Worm (Caenorhabditis elegans) whole organism, L4 larva: ENCODE results near the gene F54H12.5.

Experiments
- F49E8.2 ChIP-seq: sonication (generic microtip); optimal IDR thresholded peaks from 2 replicates; lab custom pipeline; 2016; ENCODE audit warnings: missing compliant biosample characterization, mild to moderate bottlenecking, missing genetic modification characterization, borderline replicate concordance
- T20F7.1 ChIP-seq: fragments of 200-800 bp; sonication (Bioruptor generic); optimal IDR thresholded peaks from 2 replicates; lab custom pipeline; 2018; ENCODE audit warnings: mild to moderate bottlenecking, missing genetic modification characterization, missing compliant biosample characterization
- T26A8.4 ChIP-seq: fragments of 200-800 bp; sonication (Bioruptor generic); IDR thresholded peaks from 2 replicates; pipeline ENCODE4 v1.3.6; 2022; ENCODE audit warnings: missing genetic modification characterization, missing compliant biosample characterization
- Y5F2A.4 ChIP-seq: fragments of 200-800 bp; sonication (Bioruptor generic); optimal IDR thresholded peaks from 2 replicates; lab custom pipeline; 2018; ENCODE audit warnings: mild to moderate bottlenecking, missing genetic modification characterization, missing compliant biosample characterization
- aha-1 ChIP-seq: fragments of 150-350 bp; peaks from one replicate; lab custom pipeline; 2014; ENCODE audit warnings: missing biosample characterization, missing genetic modification characterization
- attf-4 ChIP-seq: sonication (generic microtip); optimal IDR thresholded peaks from 3 replicates; lab custom pipeline; 2017; ENCODE audit warnings: missing biosample characterization, missing genetic modification characterization
- ceh-32 ChIP-seq: sonication (generic microtip); optimal IDR thresholded peaks from 2 replicates; lab custom pipeline; 2016; ENCODE audit warnings: mild to moderate bottlenecking, missing genetic modification characterization, missing compliant biosample characterization; ENCODE audit not compliant: poor library complexity
- ceh-82 ChIP-seq: sonication (generic microtip); optimal IDR thresholded peaks from 2 replicates; lab custom pipeline; 2017; ENCODE audit warnings: missing biosample characterization, missing genetic modification characterization
- ces-1 ChIP-seq: fragments of 150-350 bp; sonication (generic microtip); optimal IDR thresholded peaks from 4 replicates; lab custom pipeline; 2014; ENCODE audit warnings: missing biosample characterization, missing genetic modification reagents, missing genetic modification characterization
- daf-16 ChIP-seq, 3 experiments: sonication (generic microtip); optimal IDR thresholded peaks; 2 replicates each; lab custom pipeline; 2016 to 2017; ENCODE audit warnings: missing genetic modification characterization in 3 of 3, missing genetic modification reagents in 3 of 3, mild to moderate bottlenecking in 2 of 3, missing compliant biosample characterization in 2 of 3, missing biosample characterization in 1 of 3, moderate library complexity in 1 of 3
- dpl-1 ChIP-seq: fragments of 150-350 bp; optimal IDR thresholded peaks from 2 replicates; lab custom pipeline; 2014; ENCODE audit warnings: missing biosample characterization, missing genetic modification reagents, missing genetic modification characterization
- dve-1 ChIP-seq: sonication (generic microtip); optimal IDR thresholded peaks from 2 replicates; lab custom pipeline; 2017; ENCODE audit warnings: antibody characterized with exemption, mild to moderate bottlenecking, missing genetic modification characterization, missing compliant biosample characterization; ENCODE audit not compliant: insufficient read depth
- egl-27 ChIP-seq: sonication (generic microtip); optimal IDR thresholded peaks from 3 replicates; lab custom pipeline; 2017; ENCODE audit warnings: missing biosample characterization, missing genetic modification reagents, missing genetic modification characterization
- egl-43 ChIP-seq: fragments of 200-800 bp; sonication (Bioruptor generic); IDR thresholded peaks from 2 replicates; pipeline ENCODE4 v1.3.6; 2022; ENCODE audit warnings: missing genetic modification reagents, missing genetic modification characterization, missing compliant biosample characterization
- hif-1 ChIP-seq, 2 experiments: sonication (generic microtip); optimal IDR thresholded peaks; 2 replicates each; lab custom pipeline; 2016 to 2017; ENCODE audit warnings: missing compliant biosample characterization in 2 of 2, missing genetic modification characterization in 2 of 2, missing genetic modification reagents in 2 of 2, missing genotype in 2 of 2, mild to moderate bottlenecking in 1 of 2
- hlh-11 ChIP-seq: fragments of 200-800 bp; sonication (Bioruptor generic); optimal IDR thresholded peaks from 2 replicates; lab custom pipeline; 2018; ENCODE audit warnings: mild to moderate bottlenecking, missing genetic modification characterization, missing compliant biosample characterization
- hlh-30 ChIP-seq: sonication (generic microtip); optimal IDR thresholded peaks from 2 replicates; lab custom pipeline; 2017; ENCODE audit warnings: antibody characterized with exemption, mild to moderate bottlenecking, missing genetic modification characterization, missing compliant biosample characterization; ENCODE audit not compliant: insufficient read depth
- hmg-1.1 ChIP-seq: fragments of 200-800 bp; sonication (Bioruptor generic); IDR thresholded peaks from 2 replicates; pipeline ENCODE4 v1.3.6; 2022; ENCODE audit warnings: missing genetic modification reagents, missing genetic modification characterization, missing compliant biosample characterization
- lim-7 ChIP-seq: fragments of 200-800 bp; sonication (Bioruptor generic); IDR thresholded peaks from 2 replicates; pipeline ENCODE4 v1.3.6; 2022; ENCODE audit warnings: missing genetic modification characterization, missing compliant biosample characterization
- lin-1 ChIP-seq: fragments of 200-800 bp; sonication (Bioruptor generic); IDR thresholded peaks from 2 replicates; pipeline ENCODE4 v1.3.6; 2022; ENCODE audit warnings: missing genetic modification reagents, missing genetic modification characterization, missing compliant biosample characterization
- lin-13 ChIP-seq: fragments of 150-350 bp; optimal IDR thresholded peaks from 2 replicates; lab custom pipeline; 2014; ENCODE audit warnings: missing biosample characterization, missing genetic modification reagents, missing genetic modification characterization
- lin-15B ChIP-seq: fragments of 150-350 bp; sonication (generic microtip); optimal IDR thresholded peaks from 3 replicates; lab custom pipeline; 2014; ENCODE audit warnings: missing biosample characterization, missing genetic modification characterization
- lin-38 ChIP-seq: fragments of 200-800 bp; sonication (Bioruptor generic); IDR thresholded peaks from 2 replicates; pipeline ENCODE4 v1.3.6; 2022; ENCODE audit warnings: missing genetic modification reagents, missing genetic modification characterization, missing compliant biosample characterization
- lir-3 ChIP-seq: sonication (generic microtip); optimal IDR thresholded peaks from 2 replicates; lab custom pipeline; 2016; ENCODE audit warnings: mild to moderate bottlenecking, missing genetic modification characterization, missing compliant biosample characterization
- lsy-2 ChIP-seq, 2 experiments: fragments of 150-350 bp in 1 of 2; sonication (generic microtip) in 1 of 2; optimal IDR thresholded peaks; 2 replicates each; lab custom pipeline; 2014 to 2017; ENCODE audit warnings: missing biosample characterization in 2 of 2, missing genetic modification characterization in 2 of 2
- madf-5 ChIP-seq, 2 experiments: fragments of 200-800 bp; sonication (Bioruptor generic); IDR thresholded peaks; 2 replicates each; pipeline ENCODE4 v1.3.6; 2022; ENCODE audit warnings: missing compliant biosample characterization in 2 of 2, missing genetic modification characterization in 2 of 2
- madf-9 ChIP-seq: fragments of 200-800 bp; sonication (Bioruptor generic); conservative IDR thresholded peaks from 2 replicates; pipeline ENCODE4 v1.3.6; 2022; ENCODE audit warnings: missing genetic modification reagents, missing genetic modification characterization, missing compliant biosample characterization
- mdl-1 ChIP-seq, 2 experiments: fragments of 150-350 bp in 1 of 2; sonication (generic microtip) in 1 of 2; optimal IDR thresholded peaks; 2 replicates each; lab custom pipeline; 2014 to 2017; ENCODE audit warnings: missing biosample characterization in 2 of 2, missing genetic modification characterization in 2 of 2
- nhr-102 ChIP-seq: sonication (generic microtip); optimal IDR thresholded peaks from 2 replicates; lab custom pipeline; 2016; ENCODE audit warnings: mild to moderate bottlenecking, missing genetic modification characterization, moderate library complexity, missing compliant biosample characterization
- nhr-42 ChIP-seq: fragments of 200-800 bp; sonication (Bioruptor generic); IDR thresholded peaks from 2 replicates; pipeline ENCODE4 v1.3.6; 2022; ENCODE audit warnings: missing genetic modification characterization, missing compliant biosample characterization
- nhr-77 ChIP-seq: fragments of 150-350 bp; optimal IDR thresholded peaks from 2 replicates; lab custom pipeline; 2014; ENCODE audit warnings: missing biosample characterization, missing genetic modification characterization
- saeg-2 ChIP-seq: fragments of 200-800 bp; sonication (Bioruptor generic); IDR thresholded peaks from 2 replicates; pipeline ENCODE4 v1.3.6; 2022; ENCODE audit warnings: missing genetic modification reagents, missing genetic modification characterization, missing compliant biosample characterization
- tra-1 ChIP-seq: fragments of 200-800 bp; sonication (Bioruptor generic); IDR thresholded peaks from 2 replicates; pipeline ENCODE4 v1.3.6; 2022; ENCODE audit warnings: missing genetic modification reagents, missing genetic modification characterization, missing compliant biosample characterization
- zag-1 ChIP-seq: fragments of 150-350 bp; optimal IDR thresholded peaks from 2 replicates; lab custom pipeline; 2014; ENCODE audit warnings: missing biosample characterization, missing genetic modification characterization

Gene F54H12.5

DNA sequence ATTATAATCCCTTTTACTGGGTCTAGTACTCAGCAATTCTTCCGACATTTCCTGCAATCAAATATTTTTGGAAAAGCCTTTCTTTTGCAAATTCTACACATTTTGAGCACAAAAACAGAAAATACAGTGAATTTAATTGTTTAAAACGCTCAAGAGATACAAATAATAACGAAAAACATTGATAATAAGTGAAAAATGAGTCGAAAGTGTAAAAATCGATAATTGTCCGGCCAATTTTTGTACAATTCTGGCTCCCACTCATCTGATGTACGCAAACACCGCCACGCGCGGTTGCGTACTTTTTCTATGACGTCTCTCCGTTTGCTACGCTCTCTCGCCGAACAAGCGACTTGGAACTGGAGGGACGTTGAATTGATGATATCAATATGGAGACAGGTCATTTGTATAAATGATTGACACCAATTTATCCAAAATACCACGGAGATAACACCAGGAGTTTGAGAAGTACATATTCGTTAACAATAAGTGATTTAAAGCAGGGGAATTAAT is 48.9 kb upstream of the F54H12.5 start, which contains the start of gene lin-36 (continued):
- no peak for TF ChIP-seq madf-5 (GFP tag; IDR thresholded peaks at IDR 0.05; lab: Robert Waterston, UW)
- no peak for TF ChIP-seq F49E8.2 (tag; lab: Kevin White, UChicago)
- peak; percentile 84 for TF ChIP-seq lin-13 (GFP tag; lab: Kevin White, UChicago)
- TF ChIP-seq mdl-1 (tag; optimal IDR thresholded peaks at IDR 0.05; lab: Kevin White, UChicago), result peak in 1 of 2 experiments; percentile 14
- TF ChIP-seq madf-9 (GFP tag; lab: Robert Waterston, UW), result 0 out of 2 replicates have a peak, but pooled peaks have one; percentile 21
- peak in 1 of 2 experiments; percentile 58 for TF ChIP-seq hif-1 (tag; optimal IDR thresholded peaks at IDR 0.05; lab: Kevin White, UChicago)
- TF ChIP-seq ces-1, result no peak
- TF ChIP-seq nhr-77 (tag; lab: Kevin White, UChicago), result peak; percentile 17
- peak; percentile 89 for TF ChIP-seq dpl-1 (GFP tag; lab: Kevin White, UChicago)
- peak; percentile 78 for TF ChIP-seq dve-1 (tag; lab: Kevin White, UChicago)
- peak in 1 of 2 experiments; percentile 90 for TF ChIP-seq lsy-2 (tag; optimal IDR thresholded peaks at IDR 0.05; lab: Kevin White, UChicago)
- TF ChIP-seq, all 104 proteins: peak for 30

DNA sequence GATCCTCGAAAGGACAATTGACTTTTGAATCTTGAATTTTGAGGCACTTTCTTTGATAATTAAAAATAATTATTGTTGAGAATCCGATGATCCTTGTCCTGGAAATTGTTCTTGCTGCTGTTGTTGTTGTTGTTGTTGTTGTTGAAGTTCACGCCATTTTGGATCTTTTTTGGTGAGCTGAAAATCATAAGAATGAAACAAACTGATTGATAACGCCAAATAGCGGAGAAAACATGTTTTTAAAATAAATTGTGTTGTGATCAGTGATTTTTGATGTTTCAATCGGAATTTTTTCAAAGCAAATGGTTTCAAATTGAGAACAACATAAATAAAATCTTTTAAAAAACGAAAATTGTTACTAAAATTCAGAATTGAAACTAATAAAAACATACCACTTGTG is 45.1 kb upstream of the F54H12.5 start:
- TF ChIP-seq T26A8.4 (GFP tag; lab: Robert Waterston, UW) (no peak), daf-16 (GFP tag; optimal IDR thresholded peaks at IDR 0.05; lab: Kevin White, UChicago) (no peak), daf-16 (tag; optimal IDR thresholded peaks at IDR 0.05; lab: Kevin White, UChicago) (peak; percentile 96)

DNA sequence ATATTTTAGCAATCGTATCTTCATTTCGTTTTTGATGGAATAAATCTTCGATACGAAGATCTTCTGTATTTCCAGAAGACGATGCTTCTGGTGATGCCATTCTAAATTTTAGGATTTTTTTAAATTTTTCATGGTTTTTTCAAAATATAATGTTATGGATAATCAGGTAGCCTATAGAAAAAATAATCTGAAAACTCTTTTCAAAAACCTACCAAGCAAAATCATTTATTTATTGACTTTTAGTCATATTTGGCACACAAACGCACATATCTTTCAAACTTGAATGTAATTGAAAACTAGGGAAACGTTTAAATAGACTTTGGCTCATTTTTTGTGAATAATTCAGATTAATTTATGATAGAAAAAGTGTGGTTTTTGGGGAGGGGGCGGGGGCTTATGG is 44.5 kb upstream of the F54H12.5 start, which contains the start of gene F44B9.5:
F44B9.5 (minus strand) TSS at position 101 of the 400 bp plus-strand sequence.
- TF ChIP-seq lin-15B (tag; lab: Kevin White, UChicago) (no peak), hlh-30 (tag; lab: Kevin White, UChicago) (no peak), aha-1 (tag; lab: Kevin White, UChicago) (peak; percentile 42)
- TF ChIP-seq, all 104 proteins: peak for 1

DNA sequence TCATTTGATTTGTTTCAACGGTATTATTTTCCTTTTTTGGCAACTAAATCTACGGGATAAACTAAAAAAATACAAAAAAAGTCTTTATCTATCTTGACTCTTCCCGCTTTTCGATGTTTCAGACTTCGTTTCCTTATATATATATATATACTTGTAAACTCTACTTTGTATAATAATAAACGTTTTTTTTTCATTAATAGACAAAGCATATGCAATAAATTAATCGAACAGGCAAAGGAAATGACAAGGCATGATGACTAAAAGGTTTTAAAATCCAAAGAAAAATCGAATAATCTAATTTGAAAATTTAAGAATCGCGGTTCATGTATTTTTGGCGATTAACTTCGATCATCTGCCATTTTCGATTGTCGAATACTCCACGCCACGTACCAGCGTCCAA is 41.6 kb upstream of the F54H12.5 start:
- TF ChIP-seq nhr-102 (tag; lab: Kevin White, UChicago) (no peak), lin-38 (GFP tag; lab: Robert Waterston, UW) (no peak), lin-1 (GFP tag; lab: Robert Waterston, UW) (no peak), ceh-32 (tag; lab: Kevin White, UChicago) (no peak), tra-1 (GFP tag; lab: Robert Waterston, UW) (no peak), zag-1 (tag; lab: Kevin White, UChicago) (no peak), nhr-42 (no peak), lir-3 (tag; lab: Kevin White, UChicago) (no peak), T20F7.1 (GFP tag; lab: Kevin White, UChicago) (no peak), lim-7 (GFP tag; lab: Robert Waterston, UW) (no peak), Y5F2A.4 (GFP tag; lab: Kevin White, UChicago) (no peak), saeg-2 (no peak), hlh-11 (tag; lab: Kevin White, UChicago) (no peak), hmg-1.1 (GFP tag; lab: Robert Waterston, UW) (no peak), egl-27 (tag; lab: Kevin White, UChicago) (no peak), ceh-82 (tag; lab: Kevin White, UChicago) (no peak), attf-4 (no peak), egl-43 (GFP tag; lab: Robert Waterston, UW) (no peak)
